Fruit fly (Drosophila melanogaster) whole organism, embryonic: ENCODE data around the gene Abi.

ENCODE experiments used
- Atf-2 ChIP-seq: fragments of 200-800 bp; sonication (Bioruptor generic); optimal IDR thresholded peaks from 2 replicates; lab custom pipeline; 2016; ENCODE audit warnings: missing biosample characterization, missing genetic modification characterization
- Atf6 ChIP-seq: fragments of 200-800 bp; sonication (Bioruptor generic); IDR thresholded peaks from 2 replicates; pipeline ENCODE4 v1.3.6; 2022; ENCODE audit warnings: missing biosample characterization, missing genetic modification characterization
- CG10431 ChIP-seq: fragments of 200-800 bp; sonication (Bioruptor generic); optimal IDR thresholded peaks from 3 replicates; lab custom pipeline; 2018; ENCODE audit warnings: missing biosample characterization, mild to moderate bottlenecking, missing genetic modification characterization
- CG11456 ChIP-seq: fragments of 200-800 bp; sonication (Bioruptor generic); IDR thresholded peaks from 3 replicates; pipeline ENCODE4 v1.3.6; 2022; ENCODE audit warnings: missing biosample characterization, missing genetic modification characterization
- CG12942 ChIP-seq: fragments of 200-800 bp; sonication (Bioruptor generic); optimal IDR thresholded peaks from 3 replicates; lab custom pipeline; 2016; ENCODE audit warnings: missing biosample characterization, missing genetic modification characterization
- CG15073 ChIP-seq: fragments of 200-800 bp; sonication (Bioruptor generic); optimal IDR thresholded peaks from 2 replicates; lab custom pipeline; 2016; ENCODE audit warnings: missing biosample characterization, missing genetic modification characterization
- CG4360 ChIP-seq: fragments of 200-800 bp; sonication (Bioruptor generic); IDR thresholded peaks from 2 replicates; pipeline ENCODE4 v1.3.6; 2022; ENCODE audit warnings: missing biosample characterization, missing genetic modification characterization
- CG8924 ChIP-seq: fragments of 200-800 bp; optimal IDR thresholded peaks from 3 replicates; lab custom pipeline; 2019; ENCODE audit warnings: missing biosample characterization, mild to moderate bottlenecking, missing genetic modification characterization, moderate library complexity
- CG9437 ChIP-seq: fragments of 200-800 bp; sonication (Bioruptor generic); optimal IDR thresholded peaks from 2 replicates; lab custom pipeline; 2018; ENCODE audit warnings: missing biosample characterization, mild to moderate bottlenecking, missing genetic modification characterization
- CG9609 ChIP-seq: fragments of 200-800 bp; sonication (Bioruptor generic); optimal IDR thresholded peaks from 3 replicates; lab custom pipeline; 2016; ENCODE audit warnings: missing biosample characterization, missing genetic modification characterization
- CG9797 ChIP-seq: fragments of 200-800 bp; sonication (Bioruptor generic); optimal IDR thresholded peaks from 3 replicates; lab custom pipeline; 2018; ENCODE audit warnings: missing biosample characterization, mild to moderate bottlenecking, missing genetic modification characterization
- CG9876 ChIP-seq: fragments of 200-800 bp; sonication (Bioruptor generic); optimal IDR thresholded peaks from 2 replicates; lab custom pipeline; 2016; ENCODE audit warnings: missing biosample characterization, missing genetic modification characterization
- CHES-1-like ChIP-seq: fragments of 200-800 bp; sonication (Bioruptor generic); optimal IDR thresholded peaks from 2 replicates; lab custom pipeline; 2016; ENCODE audit warnings: missing biosample characterization, missing genetic modification characterization
- Doc2 ChIP-seq: fragments of 200-800 bp; sonication (Bioruptor generic); IDR thresholded peaks from 2 replicates; pipeline ENCODE4 v1.3.6; 2022; ENCODE audit warnings: missing biosample characterization, missing genetic modification characterization
- Eip74EF ChIP-seq, 2 experiments: fragments of 200-800 bp in 1 of 2; fragments of >200 bp in 1 of 2; sonication (Bioruptor generic) in 1 of 2; optimal IDR thresholded peaks; 2 replicates each; lab custom pipeline; 2017 to 2019; ENCODE audit warnings: missing biosample characterization in 2 of 2, missing genetic modification characterization in 2 of 2, mild to moderate bottlenecking in 1 of 2, moderate library complexity in 1 of 2
- Gug ChIP-seq: fragments of 200-800 bp; sonication (Bioruptor generic); IDR thresholded peaks from 4 replicates; pipeline ENCODE4 v1.3.6; 2022; ENCODE audit warnings: missing biosample characterization, missing genetic modification characterization
- HLH3B ChIP-seq: fragments of 200-800 bp; sonication (Bioruptor generic); IDR thresholded peaks from 2 replicates; pipeline ENCODE4 v1.3.6; 2022; ENCODE audit warnings: missing biosample characterization, missing genetic modification characterization
- Hsf ChIP-seq: fragments of 200-800 bp; sonication (Bioruptor generic); optimal IDR thresholded peaks from 3 replicates; lab custom pipeline; 2016; ENCODE audit warnings: missing biosample characterization, missing genetic modification characterization
- Mad ChIP-seq: fragments of 200-800 bp; sonication (Bioruptor generic); optimal IDR thresholded peaks from 2 replicates; lab custom pipeline; 2016; ENCODE audit warnings: missing biosample characterization, missing genetic modification characterization
- Myb ChIP-seq: fragments of 200-800 bp; sonication (Bioruptor generic); optimal IDR thresholded peaks from 2 replicates; lab custom pipeline; 2016; ENCODE audit warnings: missing biosample characterization, missing genetic modification characterization
- NK7.1 ChIP-seq: fragments of 200-800 bp; sonication (Bioruptor generic); optimal IDR thresholded peaks from 3 replicates; lab custom pipeline; 2016; ENCODE audit warnings: missing biosample characterization, missing genetic modification characterization
- Nf-YA ChIP-seq: fragments of 200-800 bp; sonication (Bioruptor generic); IDR thresholded peaks from 2 replicates; pipeline ENCODE4 v1.3.6; 2022; ENCODE audit warnings: missing biosample characterization, missing genetic modification characterization
- Ravus ChIP-seq: fragments of 200-800 bp; sonication (Bioruptor generic); IDR thresholded peaks from 2 replicates; pipeline ENCODE4 v1.3.6; 2022; ENCODE audit warnings: missing biosample characterization, missing genetic modification characterization
- Sox100B ChIP-seq: fragments of 200-800 bp; sonication (Bioruptor generic); optimal IDR thresholded peaks from 3 replicates; lab custom pipeline; 2018; ENCODE audit warnings: missing biosample characterization, mild to moderate bottlenecking, missing genetic modification characterization
- Sox102F ChIP-seq: fragments of 200-800 bp; sonication (Bioruptor generic); optimal IDR thresholded peaks from 2 replicates; lab custom pipeline; 2018; ENCODE audit warnings: missing biosample characterization, mild to moderate bottlenecking, missing genetic modification characterization, moderate library complexity
- Spps ChIP-seq: fragments of 200-800 bp; sonication (Bioruptor generic); optimal IDR thresholded peaks from 2 replicates; lab custom pipeline; 2018; ENCODE audit warnings: missing biosample characterization, mild to moderate bottlenecking, missing genetic modification characterization
- Trl ChIP-seq, 3 experiments: fragments of >200 bp in 2 of 3; fragments of 200-800 bp in 1 of 3; sonication (Bioruptor generic) in 1 of 3; optimal IDR thresholded peaks; 2 replicates in 1 of 3; 3 replicates in 2 of 3; lab custom pipeline; 2016 to 2017; ENCODE audit warnings: missing biosample characterization in 1 of 3, missing genetic modification characterization in 1 of 3
- Xbp1 ChIP-seq: fragments of 200-800 bp; sonication (Bioruptor generic); optimal IDR thresholded peaks from 3 replicates; lab custom pipeline; 2016; ENCODE audit warnings: missing biosample characterization, mild to moderate bottlenecking, missing genetic modification characterization
- cad ChIP-seq: fragments of >200 bp; optimal IDR thresholded peaks from 2 replicates; lab custom pipeline; 2017; ENCODE audit warnings: missing biosample characterization, missing genetic modification characterization
- cg ChIP-seq: fragments of 200-800 bp; sonication (Bioruptor generic); optimal IDR thresholded peaks from 3 replicates; lab custom pipeline; 2019; ENCODE audit warnings: missing biosample characterization, mild to moderate bottlenecking, missing genetic modification characterization, moderate library complexity
- chn ChIP-seq: fragments of 200-800 bp; sonication (Bioruptor generic); optimal IDR thresholded peaks from 2 replicates; lab custom pipeline; 2016; ENCODE audit warnings: missing biosample characterization, missing genetic modification characterization
- da ChIP-seq: fragments of 200-800 bp; sonication (Bioruptor generic); optimal IDR thresholded peaks from 2 replicates; lab custom pipeline; 2016; ENCODE audit warnings: missing biosample characterization, missing genetic modification characterization
- fd96Cb ChIP-seq: fragments of 200-800 bp; sonication (Bioruptor generic); optimal IDR thresholded peaks from 2 replicates; lab custom pipeline; 2018; ENCODE audit warnings: missing biosample characterization, mild to moderate bottlenecking, missing genetic modification characterization, moderate library complexity
- fru ChIP-seq: fragments of >200 bp; optimal IDR thresholded peaks from 2 replicates; lab custom pipeline; 2017
- fu2 ChIP-seq: fragments of 200-800 bp; sonication (Bioruptor generic); optimal IDR thresholded peaks from 2 replicates; lab custom pipeline; 2016; ENCODE audit warnings: missing biosample characterization, missing genetic modification characterization
- kah ChIP-seq: fragments of 200-800 bp; sonication (Bioruptor generic); optimal IDR thresholded peaks from 2 replicates; lab custom pipeline; 2018; ENCODE audit warnings: missing biosample characterization, mild to moderate bottlenecking, missing genetic modification characterization
- ken ChIP-seq: fragments of 200-800 bp; sonication (Bioruptor generic); IDR thresholded peaks from 3 replicates; pipeline ENCODE4 v1.3.6; 2022; ENCODE audit warnings: missing biosample characterization, missing genetic modification characterization
- klu ChIP-seq: fragments of 200-800 bp; sonication (Bioruptor generic); IDR thresholded peaks from 2 replicates; pipeline ENCODE4 v1.3.6; 2022; ENCODE audit warnings: missing biosample characterization, missing genetic modification characterization
- knrl ChIP-seq: fragments of 200-800 bp; sonication (Bioruptor generic); IDR thresholded peaks from 3 replicates; pipeline ENCODE4 v1.3.6; 2022; ENCODE audit warnings: missing biosample characterization, missing genetic modification characterization; ENCODE audit not compliant: partially characterized antibody
- mirr ChIP-seq: fragments of 200-800 bp; sonication (Bioruptor generic); optimal IDR thresholded peaks from 3 replicates; lab custom pipeline; 2018; ENCODE audit warnings: missing biosample characterization, mild to moderate bottlenecking, missing genetic modification characterization
- mld ChIP-seq: fragments of 200-800 bp; sonication (Bioruptor generic); IDR thresholded peaks from 3 replicates; pipeline ENCODE4 v1.3.6; 2022; ENCODE audit warnings: missing biosample characterization, missing genetic modification characterization; ENCODE audit not compliant: partially characterized antibody
- nmo ChIP-seq: fragments of 200-800 bp; sonication (Bioruptor generic); optimal IDR thresholded peaks from 2 replicates; lab custom pipeline; 2018; ENCODE audit warnings: missing biosample characterization, mild to moderate bottlenecking, missing genetic modification characterization, moderate library complexity
- p53 ChIP-seq: fragments of 200-800 bp; sonication (Bioruptor generic); optimal IDR thresholded peaks from 2 replicates; lab custom pipeline; 2016; ENCODE audit warnings: missing biosample characterization, missing genetic modification characterization
- pan ChIP-seq, 4 experiments: fragments of >200 bp in 3 of 4; fragments of 200-800 bp in 1 of 4; sonication (Bioruptor generic) in 1 of 4; optimal IDR thresholded peaks in 3 of 4; IDR thresholded peaks in 1 of 4; 2 replicates each; pipeline versions ENCODE4 v1.3.6 to Lab custom; 2017 to 2022; ENCODE audit warnings: missing biosample characterization in 2 of 4, missing genetic modification characterization in 2 of 4, mixed read lengths in 1 of 4
- pb ChIP-seq: fragments of 200-800 bp; sonication (Bioruptor generic); optimal IDR thresholded peaks from 3 replicates; lab custom pipeline; 2016; ENCODE audit warnings: missing biosample characterization, missing genetic modification characterization
- seq ChIP-seq: fragments of 200-800 bp; sonication (Bioruptor generic); IDR thresholded peaks from 2 replicates; pipeline ENCODE4 v1.3.6; 2022; ENCODE audit warnings: missing biosample characterization, missing genetic modification characterization
- sug ChIP-seq: fragments of 200-800 bp; optimal IDR thresholded peaks from 2 replicates; lab custom pipeline; 2019; ENCODE audit warnings: missing biosample characterization, mild to moderate bottlenecking, missing genetic modification characterization, moderate library complexity
- tin ChIP-seq: fragments of 200-800 bp; sonication (Bioruptor generic); optimal IDR thresholded peaks from 3 replicates; lab custom pipeline; 2016; ENCODE audit warnings: missing biosample characterization, missing genetic modification characterization
- trh ChIP-seq: fragments of 200-800 bp; sonication (Bioruptor generic); optimal IDR thresholded peaks from 2 replicates; lab custom pipeline; 2016; ENCODE audit warnings: missing biosample characterization, missing genetic modification characterization
- tx ChIP-seq: fragments of 200-800 bp; sonication (Bioruptor generic); optimal IDR thresholded peaks from 2 replicates; lab custom pipeline; 2016; ENCODE audit warnings: missing biosample characterization, missing genetic modification characterization
- unpg ChIP-seq: fragments of 200-800 bp; sonication (Bioruptor generic); optimal IDR thresholded peaks from 3 replicates; lab custom pipeline; 2018; ENCODE audit warnings: missing biosample characterization, mild to moderate bottlenecking, missing genetic modification characterization, moderate library complexity
- wdn ChIP-seq: fragments of 200-800 bp; sonication (Bioruptor generic); IDR thresholded peaks from 2 replicates; pipeline ENCODE4 v1.3.6; 2022; ENCODE audit warnings: missing biosample characterization, missing genetic modification characterization

The Abi gene

DNA sequence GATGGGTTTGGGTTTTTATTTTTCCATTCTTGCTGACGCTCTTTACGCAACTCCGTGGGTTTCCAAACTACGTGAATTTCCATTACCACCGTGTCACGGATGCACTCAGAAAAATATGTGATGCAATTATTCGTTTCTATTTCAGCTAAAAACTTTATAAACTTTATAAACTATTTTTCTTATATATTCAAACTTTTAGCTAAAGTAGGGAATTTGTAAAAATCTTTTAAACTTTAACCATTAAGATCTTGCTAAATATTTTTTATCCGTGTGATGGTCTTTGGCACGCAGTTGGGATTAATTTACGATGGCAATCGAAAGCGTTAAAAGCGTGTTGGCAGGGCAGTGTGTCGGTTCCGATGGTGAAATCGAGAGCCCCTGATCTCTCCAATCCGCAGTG is 26.8 kb downstream of the Abi start (continued):
- TF ChIP-seq Spps (tag; lab: Kevin White, UChicago): no peak
- no peak for TF ChIP-seq wdn (GFP tag; lab: Robert Waterston, UW)
- peak; percentile 53 for TF ChIP-seq Sox100B (GFP tag; lab: Kevin White, UChicago)
- no peak for TF ChIP-seq CHES-1-like (GFP tag; lab: Kevin White, UChicago)
- no peak for TF ChIP-seq cad (GFP tag; lab: Kevin White, UChicago)
- 0 out of 2 replicates have a peak, but pooled peaks have one; percentile 11 for TF ChIP-seq CG4360 (GFP tag; lab: Robert Waterston, UW)
- peak; percentile 31 for TF ChIP-seq CG9437 (GFP tag; lab: Kevin White, UChicago)
- no peak for TF ChIP-seq chn (GFP tag; lab: Kevin White, UChicago)
- no peak for TF ChIP-seq CG11456
- TF ChIP-seq Gug (GFP tag; lab: Robert Waterston, UW): no peak
- no peak for TF ChIP-seq Myb (GFP tag; lab: Kevin White, UChicago)
- no peak for TF ChIP-seq Atf-2
- TF ChIP-seq CG9876: no peak
- no peak for TF ChIP-seq mirr (GFP tag; lab: Kevin White, UChicago)
- TF ChIP-seq knrl (GFP tag; lab: Robert Waterston, UW): no peak
- no peak for TF ChIP-seq pb (GFP tag; lab: Kevin White, UChicago)
- peak; percentile 25 for TF ChIP-seq Hsf
- TF ChIP-seq ken (GFP tag; lab: Robert Waterston, UW): no peak
- TF ChIP-seq trh: no peak
- no peak for TF ChIP-seq Doc2 (GFP tag; lab: Robert Waterston, UW)
- peak; percentile 30 for TF ChIP-seq Xbp1 (GFP tag; lab: Kevin White, UChicago)
- TF ChIP-seq kah (GFP tag; lab: Kevin White, UChicago): peak; percentile 17
- no peak for TF ChIP-seq p53 (GFP tag; lab: Kevin White, UChicago)
- no peak for TF ChIP-seq da
- peak; percentile 49 for TF ChIP-seq CG8924 (tag; lab: Kevin White, UChicago)
- TF ChIP-seq Eip74EF (GFP tag; optimal IDR thresholded peaks at IDR 0.05; lab: Kevin White, UChicago): peak in 1 of 2 experiments; percentile 42
- no peak for TF ChIP-seq CG9609
- TF ChIP-seq Atf6 (GFP tag; lab: Robert Waterston, UW): peak; percentile 39; the same call in 1 of the 2 replicates
- TF ChIP-seq CG15073 (GFP tag; lab: Kevin White, UChicago): no peak
- TF ChIP-seq cg (GFP tag; lab: Kevin White, UChicago): no peak
- TF ChIP-seq fru (lab: Kevin White, UChicago): no peak
- no peak for TF ChIP-seq klu
- no peak for TF ChIP-seq NK7.1
- TF ChIP-seq Nf-YA (GFP tag; lab: Robert Waterston, UW): no peak; the same call in 1 of the 2 replicates
- peak; percentile 52 for TF ChIP-seq nmo (GFP tag; lab: Kevin White, UChicago)
- TF ChIP-seq Sox102F (GFP tag; lab: Kevin White, UChicago): peak; percentile 77
- TF ChIP-seq fu2 (GFP tag; lab: Kevin White, UChicago): no peak
- TF ChIP-seq fd96Cb (tag; lab: Kevin White, UChicago): peak; percentile 53
- TF ChIP-seq CG12942 (GFP tag; lab: Kevin White, UChicago): no peak
- no peak for TF ChIP-seq pan (optimal IDR thresholded peaks at IDR 0.05; lab: Kevin White, UChicago)
- peak in 1 of 2 experiments; percentile 62 for TF ChIP-seq pan (GFP tag; optimal IDR thresholded peaks at IDR 0.05 in 1 of 2, IDR thresholded peaks at IDR 0.05 in 1 of 2)
- peak; percentile 22 for TF ChIP-seq tin (GFP tag; lab: Kevin White, UChicago)
- TF ChIP-seq CG9797 (GFP tag; lab: Kevin White, UChicago): no peak
- peak; percentile 45; the same call in 1 of the 2 replicates for TF ChIP-seq seq
- TF ChIP-seq sug (tag; lab: Kevin White, UChicago): no peak
- TF ChIP-seq Trl (optimal IDR thresholded peaks at IDR 0.05; lab: Kevin White, UChicago): no peak
- TF ChIP-seq Trl (GFP tag; optimal IDR thresholded peaks at IDR 0.05; lab: Kevin White, UChicago): no peak
- no peak for TF ChIP-seq mld (GFP tag; lab: Robert Waterston, UW)
- no peak for TF ChIP-seq tx (GFP tag; lab: Kevin White, UChicago)
- TF ChIP-seq Ravus (GFP tag; lab: Robert Waterston, UW): no peak
- peak; percentile 70 for TF ChIP-seq HLH3B
- no peak for TF ChIP-seq Mad (GFP tag; lab: Kevin White, UChicago)
- TF ChIP-seq CG10431: no peak
- TF ChIP-seq unpg (GFP tag; lab: Kevin White, UChicago): peak; percentile 69
